Fruit fly (Drosophila melanogaster) whole organism, adult: ENCODE measurements around the gene CG13131.

Experiments used
- CG12768 ChIP-seq: fragments of 200-800 bp; sonication (Bioruptor generic); optimal IDR thresholded peaks from 2 replicates; lab custom pipeline; 2017; ENCODE audit warnings: missing biosample characterization, missing genetic modification characterization, mild to moderate bottlenecking, moderate library complexity, missing genetic modification reagents
- CG14711 ChIP-seq: fragments of 200-800 bp; sonication (Bioruptor generic); optimal IDR thresholded peaks from 2 replicates; lab custom pipeline; 2018; ENCODE audit warnings: missing biosample characterization, mild to moderate bottlenecking, missing genetic modification characterization, moderate library complexity
- CG1620 ChIP-seq: fragments of 200-800 bp; sonication (Bioruptor generic); optimal IDR thresholded peaks from 2 replicates; lab custom pipeline; 2016; ENCODE audit warnings: missing biosample characterization, missing genetic modification characterization
- CG5204 ChIP-seq: fragments of 200-800 bp; sonication (Bioruptor generic); optimal IDR thresholded peaks from 2 replicates; lab custom pipeline; 2016; ENCODE audit warnings: missing biosample characterization, missing genetic modification characterization
- CG7101 ChIP-seq: fragments of 200-800 bp; sonication (Bioruptor generic); optimal IDR thresholded peaks from 2 replicates; lab custom pipeline; 2018; ENCODE audit warnings: missing biosample characterization, mild to moderate bottlenecking, missing genetic modification characterization, moderate library complexity
- Clk ChIP-seq: fragments of 200-800 bp; sonication (Bioruptor generic); optimal IDR thresholded peaks from 2 replicates; lab custom pipeline; 2017; ENCODE audit warnings: missing biosample characterization, missing genetic modification characterization
- Hr96 ChIP-seq: fragments of 200-800 bp; sonication (Bioruptor generic); optimal IDR thresholded peaks from 2 replicates; lab custom pipeline; 2016; ENCODE audit warnings: missing biosample characterization, missing genetic modification characterization
- Mnt ChIP-seq: fragments of 200-800 bp; sonication (Bioruptor generic); optimal IDR thresholded peaks from 2 replicates; lab custom pipeline; 2016; ENCODE audit warnings: missing biosample characterization, mild to moderate bottlenecking, missing genetic modification characterization
- cnc ChIP-seq, 2 experiments: fragments of >200 bp; optimal IDR thresholded peaks; 2 replicates each; lab custom pipeline; 2017
- kay ChIP-seq: fragments of 200-800 bp; sonication (Bioruptor generic); peaks from one replicate; lab custom pipeline; 2016; ENCODE audit warnings: missing biosample characterization, missing genetic modification characterization, borderline replicate concordance
- ovo ChIP-seq: fragments of 200-800 bp; sonication (Bioruptor generic); optimal IDR thresholded peaks from 2 replicates; lab custom pipeline; 2016; ENCODE audit warnings: missing biosample characterization, missing genetic modification characterization
- pad ChIP-seq: fragments of 200-800 bp; sonication (Bioruptor generic); optimal IDR thresholded peaks from 3 replicates; lab custom pipeline; 2017; ENCODE audit warnings: missing biosample characterization, missing genetic modification characterization, mild to moderate bottlenecking, moderate library complexity, missing genetic modification reagents
- tj ChIP-seq: fragments of 200-800 bp; sonication (Bioruptor generic); optimal IDR thresholded peaks from 3 replicates; lab custom pipeline; 2017; ENCODE audit warnings: missing biosample characterization, mild to moderate bottlenecking, missing genetic modification characterization, moderate library complexity
- toe ChIP-seq: fragments of 200-800 bp; sonication (Bioruptor generic); optimal IDR thresholded peaks from 2 replicates; lab custom pipeline; 2016; ENCODE audit warnings: missing biosample characterization, missing genetic modification characterization

DNA sequence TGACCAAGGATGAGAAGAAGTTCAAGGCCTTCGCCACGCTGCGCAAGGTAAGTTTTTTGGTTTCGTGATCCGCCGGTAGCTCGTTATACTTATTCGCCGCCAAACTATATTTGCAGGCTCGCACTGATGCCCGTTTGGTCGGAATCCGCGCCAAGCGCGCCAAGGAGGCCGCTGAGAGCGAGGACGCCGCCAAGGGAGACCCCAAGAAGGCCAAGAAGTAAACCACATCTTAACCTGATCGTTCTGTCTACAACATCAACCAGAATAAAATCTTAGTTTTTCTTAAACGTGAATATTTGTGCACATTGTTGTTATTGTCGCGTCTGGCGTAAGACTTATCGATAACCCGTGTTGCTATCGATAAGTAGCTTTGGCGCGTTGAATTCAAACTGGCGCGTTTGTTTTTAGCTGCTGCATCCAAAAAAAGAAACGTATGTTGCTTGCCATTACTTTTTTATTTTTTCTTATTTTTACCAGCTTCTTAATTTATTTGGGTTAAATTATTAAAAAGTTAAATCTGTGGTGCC, 49.0 kb downstream of the CG13131 start:
- TF ChIP-seq CG12768 (GFP tag; lab: Kevin White, UChicago) = no peak
- TF ChIP-seq CG14711 = no peak
- TF ChIP-seq pad = no peak
- no peak for TF ChIP-seq Mnt (GFP tag; lab: Kevin White, UChicago)
- no peak for TF ChIP-seq cnc (optimal IDR thresholded peaks at IDR 0.05; lab: Kevin White, UChicago)
- no peak for TF ChIP-seq CG7101
- no peak for TF ChIP-seq Hr96 (GFP tag; lab: Kevin White, UChicago)
- no peak for TF ChIP-seq tj (GFP tag; lab: Kevin White, UChicago)
- TF ChIP-seq kay (GFP tag; lab: Kevin White, UChicago) = no peak
- TF ChIP-seq CG1620 (GFP tag; lab: Kevin White, UChicago) = no peak
- TF ChIP-seq toe (GFP tag; lab: Kevin White, UChicago) = no peak
- TF ChIP-seq Clk (GFP tag; lab: Kevin White, UChicago) = no peak
- TF ChIP-seq ovo (GFP tag; lab: Kevin White, UChicago) = no peak
- TF ChIP-seq CG5204 = no peak
